Worm (Caenorhabditis elegans): Measurements from ENCODE around the gene srx-80.

The srx-80 gene

ce11 chrV:11572803-11573490, 20.6 kb upstream of the srx-80 start, which contains the start of the genes H12C20.7 and nhr-68 (continued):
- TF ChIP-seq mdl-1 (tag; optimal IDR thresholded peaks at IDR 0.05) (peak; percentile 38 to 98), ceh-62 (tag; optimal IDR thresholded peaks at IDR 0.05) (no peak), duxl-1 (tag; optimal IDR thresholded peaks at IDR 0.05; ENCODE audit: poor library complexity) (peak; percentile 90), Y5F2A.4 (GFP tag; optimal IDR thresholded peaks at IDR 0.05) (no peak), nhr-76 (tag; optimal IDR thresholded peaks at IDR 0.05) (peak; percentile 42), spr-3 (GFP tag; optimal IDR thresholded peaks at IDR 0.05) (no peak), ama-1 (optimal IDR thresholded peaks at IDR 0.05) (no peak), nhr-42 (GFP tag; IDR thresholded peaks at IDR 0.05) (peak; percentile 86; the same call in 1 of the 2 replicates), fos-1 (tag; optimal IDR thresholded peaks at IDR 0.05) (peak; percentile 21), ceh-20 (GFP tag; IDR thresholded peaks at IDR 0.05) (peak; percentile 94), T20F7.1 (GFP tag; optimal IDR thresholded peaks at IDR 0.05) (peak; percentile 84), jun-1 (tag; optimal IDR thresholded peaks at IDR 0.05) (peak; percentile 37), attf-4 (tag; optimal IDR thresholded peaks at IDR 0.05) (no peak), unc-62 (GFP tag; optimal IDR thresholded peaks at IDR 0.05 in 1 of 2) (peak in 1 of 2 experiments; percentile 99), unc-62 (tag; optimal IDR thresholded peaks at IDR 0.05) (no peak), dmd-9 (GFP tag; IDR thresholded peaks at IDR 0.05) (0 out of 2 replicates have a peak, but pooled peaks have one; percentile 23), ztf-11 (tag; optimal IDR thresholded peaks at IDR 0.05) (no peak), nhr-48 (tag; optimal IDR thresholded peaks at IDR 0.05) (peak; percentile 99), fkh-10 (GFP tag; optimal IDR thresholded peaks at IDR 0.05) (no peak), lir-3 (tag; optimal IDR thresholded peaks at IDR 0.05) (no peak), snpc-1.2 (GFP tag; IDR thresholded peaks at IDR 0.05) (no peak), lin-1 (GFP tag; IDR thresholded peaks at IDR 0.05) (peak; percentile 96), nhr-11 (tag; optimal IDR thresholded peaks at IDR 0.05) (peak; percentile 50), mep-1 (tag; optimal IDR thresholded peaks at IDR 0.05) (peak; percentile 85), D1046.2 (GFP tag; IDR thresholded peaks at IDR 0.05) (peak; percentile 44; the same call in 1 of the 2 replicates), F10B5.3 (tag; optimal IDR thresholded peaks at IDR 0.05) (no peak), snpc-4 (tag; optimal IDR thresholded peaks at IDR 0.05) (no peak), ceh-28 (tag; optimal IDR thresholded peaks at IDR 0.05) (no peak)

- TF ChIP-seq nhr-41 (GFP tag; IDR thresholded peaks at IDR 0.05) (no peak), egl-43 (GFP tag; IDR thresholded peaks at IDR 0.05) (no peak), ctbp-1 (GFP tag; IDR thresholded peaks at IDR 0.05) (no peak), nhr-77 (tag; optimal IDR thresholded peaks at IDR 0.05) (no peak), lsy-2 (tag; optimal IDR thresholded peaks at IDR 0.05) (peak in 1 of 2 experiments; percentile 72), daf-16 (GFP tag; optimal IDR thresholded peaks at IDR 0.05) (no peak), daf-16 (tag; optimal IDR thresholded peaks at IDR 0.05) (peak; percentile 52), nhr-25 (tag; optimal IDR thresholded peaks at IDR 0.05; ENCODE audit: borderline replicate concordance, insufficient read depth) (no peak), hlh-11 (tag; optimal IDR thresholded peaks at IDR 0.05) (no peak), hmg-1.1 (GFP tag; IDR thresholded peaks at IDR 0.05) (no peak), set-16 (GFP tag; IDR thresholded peaks at IDR 0.05) (no peak), spr-3 (GFP tag; optimal IDR thresholded peaks at IDR 0.05) (no peak), egl-27 (tag; optimal IDR thresholded peaks at IDR 0.05) (no peak), dmd-8 (GFP tag; IDR thresholded peaks at IDR 0.05) (no peak), lin-1 (GFP tag; IDR thresholded peaks at IDR 0.05) (no peak), pqm-1 (tag; optimal IDR thresholded peaks at IDR 0.05) (no peak), cey-2 (tag; optimal IDR thresholded peaks at IDR 0.05; ENCODE audit: borderline replicate concordance, insufficient read depth) (no peak), tag-97 (GFP tag; IDR thresholded peaks at IDR 0.05) (no peak), zip-11 (GFP tag; IDR thresholded peaks at IDR 0.05) (no peak), nhr-28 (tag; optimal IDR thresholded peaks at IDR 0.05) (peak; percentile 39), fkh-10 (GFP tag; optimal IDR thresholded peaks at IDR 0.05) (no peak), madf-9 (GFP tag; conservative IDR thresholded peaks at IDR 0.05) (no peak), hlh-30 (tag; optimal IDR thresholded peaks at IDR 0.05; ENCODE audit: insufficient read depth) (no peak), Y5F2A.4 (GFP tag; optimal IDR thresholded peaks at IDR 0.05) (no peak), daf-12 (tag; optimal IDR thresholded peaks at IDR 0.05) (no peak), dmd-6 (GFP tag; IDR thresholded peaks at IDR 0.05) (peak; percentile 57), ZK546.5 (tag; optimal IDR thresholded peaks at IDR 0.05) (no peak)
Observed at ce11 chrV:11574563-11574962, 19.0 kb upstream of the srx-80 start.
